Fruit fly (Drosophila melanogaster): ENCODE measurements around the gene CG9705.

CG9705 gene

dm6 chr3L:16813984-16814383 is 34.1 kb downstream of the CG9705 start:
- no peak for TF ChIP-seq CG9705 (GFP tag; optimal IDR thresholded peaks at IDR 0.05)
- no peak for TF ChIP-seq Sp1 (GFP tag; optimal IDR thresholded peaks at IDR 0.05)
- TF ChIP-seq Dif (GFP tag; optimal IDR thresholded peaks at IDR 0.05; ENCODE audit: partially characterized antibody), result no peak
- TF ChIP-seq rgr (GFP tag; optimal IDR thresholded peaks at IDR 0.05), result no peak
- no peak for TF ChIP-seq dsf (GFP tag; optimal IDR thresholded peaks at IDR 0.05; ENCODE audit: borderline replicate concordance)
- TF ChIP-seq Dfd (GFP tag; optimal IDR thresholded peaks at IDR 0.05), result no peak
- no peak for TF ChIP-seq br (GFP tag; optimal IDR thresholded peaks at IDR 0.05)
- no peak for TF ChIP-seq foxo (GFP tag; optimal IDR thresholded peaks at IDR 0.05)

dm6 chr3L:16818063-16818462 is 38.2 kb downstream of the CG9705 start:
- peak; percentile 2 for TF ChIP-seq dsf (GFP tag; optimal IDR thresholded peaks at IDR 0.05; ENCODE audit: borderline replicate concordance)
- no peak for TF ChIP-seq Dfd (GFP tag; optimal IDR thresholded peaks at IDR 0.05)
- TF ChIP-seq br (GFP tag; optimal IDR thresholded peaks at IDR 0.05), result peak; percentile 86
- no peak for TF ChIP-seq pan (optimal IDR thresholded peaks at IDR 0.05)
- TF ChIP-seq h (GFP tag; optimal IDR thresholded peaks at IDR 0.05), result peak; percentile 90
- TF ChIP-seq sv (GFP tag; optimal IDR thresholded peaks at IDR 0.05), result no peak
- peak; percentile 46 for TF ChIP-seq Jra (GFP tag; optimal IDR thresholded peaks at IDR 0.05)
- TF ChIP-seq rgr (GFP tag; optimal IDR thresholded peaks at IDR 0.05), result peak; percentile 91
- peak; percentile 47 for TF ChIP-seq CrebA (GFP tag; optimal IDR thresholded peaks at IDR 0.05; ENCODE audit: borderline replicate concordance)
- TF ChIP-seq GATAd (GFP tag; optimal IDR thresholded peaks at IDR 0.05), result peak; percentile 5
- TF ChIP-seq ey (GFP tag; optimal IDR thresholded peaks at IDR 0.05), result peak; percentile 90
- no peak for TF ChIP-seq Myc (optimal IDR thresholded peaks at IDR 0.05)
- TF ChIP-seq Mio (GFP tag; optimal IDR thresholded peaks at IDR 0.05), result no peak
- TF ChIP-seq foxo (GFP tag; optimal IDR thresholded peaks at IDR 0.05), result peak; percentile 52 to 76
- no peak for TF ChIP-seq usp (GFP tag; optimal IDR thresholded peaks at IDR 0.05)
- no peak for TF ChIP-seq N (GFP tag; optimal IDR thresholded peaks at IDR 0.05)
- TF ChIP-seq CG32264 (GFP tag; optimal IDR thresholded peaks at IDR 0.05), result peak; percentile 64
- peak; percentile 82 for TF ChIP-seq Hnf4 (GFP tag; optimal IDR thresholded peaks at IDR 0.05)
- TF ChIP-seq CG9705 (GFP tag; optimal IDR thresholded peaks at IDR 0.05), result peak; percentile 76
- peak; percentile 81 for TF ChIP-seq psq (GFP tag; optimal IDR thresholded peaks at IDR 0.05)
- TF ChIP-seq dl (GFP tag; optimal IDR thresholded peaks at IDR 0.05; ENCODE audit: insufficient read depth in 1 of 2, partially characterized antibody in 2 of 2), result no peak
- TF ChIP-seq Vsx2 (GFP tag; optimal IDR thresholded peaks at IDR 0.05; ENCODE audit: partially characterized antibody), result peak; percentile 61
- TF ChIP-seq sage (GFP tag; optimal IDR thresholded peaks at IDR 0.05), result peak; percentile 74
- TF ChIP-seq woc (GFP tag; optimal IDR thresholded peaks at IDR 0.05), result peak; percentile 78
- peak; percentile 93 for TF ChIP-seq Sp1 (GFP tag; optimal IDR thresholded peaks at IDR 0.05)
- peak; percentile 80 for TF ChIP-seq HLH106 (tag; optimal IDR thresholded peaks at IDR 0.05)
- peak; percentile 68 for TF ChIP-seq tai (GFP tag; optimal IDR thresholded peaks at IDR 0.05)
- TF ChIP-seq Abd-B (GFP tag; optimal IDR thresholded peaks at IDR 0.05), result no peak
- TF ChIP-seq jim (GFP tag; optimal IDR thresholded peaks at IDR 0.05), result no peak
- TF ChIP-seq fru (GFP tag; optimal IDR thresholded peaks at IDR 0.05), result peak; percentile 91
- TF ChIP-seq Dif (GFP tag; optimal IDR thresholded peaks at IDR 0.05; ENCODE audit: partially characterized antibody), result peak; percentile 30
- TF ChIP-seq Hr83 (GFP tag; optimal IDR thresholded peaks at IDR 0.05; ENCODE audit: poor library complexity, severe bottlenecking), result no peak
- peak; percentile 65 for TF ChIP-seq Rel (GFP tag; optimal IDR thresholded peaks at IDR 0.05)
- peak; percentile 62 for TF ChIP-seq Rel (tag; optimal IDR thresholded peaks at IDR 0.05)
- TF ChIP-seq OdsH (GFP tag; optimal IDR thresholded peaks at IDR 0.05), result peak; percentile 89
- TF ChIP-seq lola (GFP tag; optimal IDR thresholded peaks at IDR 0.05), result no peak
- peak; percentile 82 for TF ChIP-seq brk (GFP tag; optimal IDR thresholded peaks at IDR 0.05)
- TF ChIP-seq dmrt93B (GFP tag; optimal IDR thresholded peaks at IDR 0.05), result peak; percentile 68
- no peak for TF ChIP-seq Hr78 (GFP tag; optimal IDR thresholded peaks at IDR 0.05)

dm6 chr3L:16824725-16825124 is 44.8 kb downstream of the CG9705 start:
- TF ChIP-seq CG32264 (GFP tag; optimal IDR thresholded peaks at IDR 0.05), result no peak
- TF ChIP-seq Dfd (GFP tag; optimal IDR thresholded peaks at IDR 0.05), result no peak
- no peak for TF ChIP-seq dmrt93B (GFP tag; optimal IDR thresholded peaks at IDR 0.05)
- TF ChIP-seq jim (GFP tag; optimal IDR thresholded peaks at IDR 0.05), result no peak
- no peak for TF ChIP-seq ey (GFP tag; optimal IDR thresholded peaks at IDR 0.05)
- no peak for TF ChIP-seq dl (GFP tag; optimal IDR thresholded peaks at IDR 0.05; ENCODE audit: insufficient read depth in 1 of 2, partially characterized antibody in 2 of 2)
- no peak for TF ChIP-seq OdsH (GFP tag; optimal IDR thresholded peaks at IDR 0.05)
- TF ChIP-seq Mio (GFP tag; optimal IDR thresholded peaks at IDR 0.05), result no peak
- TF ChIP-seq N (GFP tag; optimal IDR thresholded peaks at IDR 0.05), result no peak
- TF ChIP-seq fru (GFP tag; optimal IDR thresholded peaks at IDR 0.05), result no peak
- TF ChIP-seq woc (GFP tag; optimal IDR thresholded peaks at IDR 0.05), result no peak
